Fruit fly (Drosophila melanogaster) whole organism, prepupa: Measurements from ENCODE around the gene CG8031.

Source experiments
- CG10631 ChIP-seq: fragments of 200-800 bp; sonication (Bioruptor generic); optimal IDR thresholded peaks from 2 replicates; lab custom pipeline; 2016; ENCODE audit warnings: missing biosample characterization, missing genetic modification characterization
- CG10669 ChIP-seq: fragments of 200-800 bp; sonication (Bioruptor generic); optimal IDR thresholded peaks from 3 replicates; lab custom pipeline; 2018; ENCODE audit warnings: missing biosample characterization, mild to moderate bottlenecking, missing genetic modification characterization, moderate library complexity
- CG11762 ChIP-seq: fragments of 200-800 bp; sonication (Bioruptor generic); optimal IDR thresholded peaks from 3 replicates; lab custom pipeline; 2016; ENCODE audit warnings: missing biosample characterization, missing genetic modification characterization; ENCODE audit not compliant: insufficient read depth
- CG11902 ChIP-seq: fragments of 200-800 bp; sonication (Bioruptor generic); optimal IDR thresholded peaks from 3 replicates; lab custom pipeline; 2016; ENCODE audit warnings: missing biosample characterization, missing genetic modification characterization
- CG1621 ChIP-seq: fragments of 200-800 bp; sonication (Bioruptor generic); optimal IDR thresholded peaks from 3 replicates; lab custom pipeline; 2018; ENCODE audit warnings: missing biosample characterization, mild to moderate bottlenecking, missing genetic modification characterization
- CG16779 ChIP-seq: fragments of 200-800 bp; sonication (Bioruptor generic); optimal IDR thresholded peaks from 3 replicates; lab custom pipeline; 2017; ENCODE audit warnings: missing biosample characterization, mild to moderate bottlenecking, missing genetic modification characterization
- CG31627 ChIP-seq: fragments of 200-800 bp; sonication (Bioruptor generic); optimal IDR thresholded peaks from 3 replicates; lab custom pipeline; 2016; ENCODE audit warnings: missing biosample characterization, missing genetic modification characterization
- CG32006 ChIP-seq: fragments of 200-800 bp; sonication (Bioruptor generic); optimal IDR thresholded peaks from 3 replicates; lab custom pipeline; 2017; ENCODE audit warnings: missing biosample characterization, mild to moderate bottlenecking, missing genetic modification characterization
- CG34406 ChIP-seq: fragments of 200-800 bp; sonication (Bioruptor generic); optimal IDR thresholded peaks from 3 replicates; lab custom pipeline; 2016; ENCODE audit warnings: missing biosample characterization, missing genetic modification characterization
- CG3919 ChIP-seq: fragments of 200-800 bp; sonication (Bioruptor generic); optimal IDR thresholded peaks from 3 replicates; lab custom pipeline; 2016; ENCODE audit warnings: missing biosample characterization, missing genetic modification characterization
- CG6163 ChIP-seq: fragments of 200-800 bp; sonication (Bioruptor generic); IDR thresholded peaks from 3 replicates; pipeline ENCODE4 v1.3.6; 2022; ENCODE audit warnings: missing biosample characterization, missing genetic modification characterization
- CG6276 ChIP-seq: fragments of 200-800 bp; sonication (Bioruptor generic); optimal IDR thresholded peaks from 2 replicates; lab custom pipeline; 2017; ENCODE audit warnings: missing biosample characterization, mild to moderate bottlenecking, missing genetic modification characterization
- CG6792 ChIP-seq: fragments of 200-800 bp; sonication (Bioruptor generic); optimal IDR thresholded peaks from 3 replicates; lab custom pipeline; 2016; ENCODE audit warnings: missing biosample characterization, missing genetic modification characterization
- CG6808 ChIP-seq: fragments of 200-800 bp; sonication (Bioruptor generic); optimal IDR thresholded peaks from 3 replicates; lab custom pipeline; 2017; ENCODE audit warnings: missing biosample characterization, missing genetic modification characterization, mild to moderate bottlenecking, moderate library complexity, missing genetic modification reagents
- CG6854 ChIP-seq: fragments of 200-800 bp; sonication (Bioruptor generic); optimal IDR thresholded peaks from 2 replicates; lab custom pipeline; 2017; ENCODE audit warnings: missing biosample characterization, mild to moderate bottlenecking, missing genetic modification characterization
- CG8119 ChIP-seq: fragments of 200-800 bp; sonication (Bioruptor generic); IDR thresholded peaks from 3 replicates; pipeline ENCODE4 v1.3.6; 2022; ENCODE audit warnings: missing biosample characterization, missing genetic modification characterization
- Eip75B ChIP-seq: fragments of 200-800 bp; sonication (Bioruptor generic); optimal IDR thresholded peaks from 3 replicates; lab custom pipeline; 2016; ENCODE audit warnings: missing biosample characterization, missing genetic modification characterization
- Eip78C ChIP-seq: fragments of 200-800 bp; sonication (Bioruptor generic); peaks from one replicate; lab custom pipeline; 2016; ENCODE audit warnings: missing biosample characterization, missing genetic modification characterization
- Eip93F ChIP-seq: fragments of 200-800 bp; sonication (Bioruptor generic); optimal IDR thresholded peaks from 2 replicates; lab custom pipeline; 2016; ENCODE audit warnings: missing biosample characterization, mild to moderate bottlenecking, missing genetic modification characterization
- Ets21C ChIP-seq: fragments of 200-800 bp; sonication (Bioruptor generic); optimal IDR thresholded peaks from 3 replicates; lab custom pipeline; 2016; ENCODE audit warnings: missing biosample characterization, missing genetic modification characterization
- Ets96B ChIP-seq: fragments of 200-800 bp; optimal IDR thresholded peaks from 2 replicates; lab custom pipeline; 2019; ENCODE audit warnings: missing biosample characterization, mild to moderate bottlenecking, missing genetic modification characterization, moderate library complexity
- Gug ChIP-seq: fragments of 200-800 bp; sonication (Bioruptor generic); IDR thresholded peaks from 2 replicates; pipeline ENCODE4 v1.3.6; 2022; ENCODE audit warnings: missing biosample characterization, missing genetic modification characterization
- Hr38 ChIP-seq: sonication (Bioruptor generic); optimal IDR thresholded peaks from 2 replicates; lab custom pipeline; 2016; ENCODE audit warnings: missing biosample characterization, missing genetic modification characterization
- Hr39 ChIP-seq: fragments of 200-800 bp; sonication (Bioruptor generic); optimal IDR thresholded peaks from 2 replicates; lab custom pipeline; 2016; ENCODE audit warnings: missing biosample characterization, missing genetic modification characterization
- Hr4 ChIP-seq: fragments of 200-800 bp; sonication (Bioruptor generic); optimal IDR thresholded peaks from 3 replicates; lab custom pipeline; 2016; ENCODE audit warnings: missing biosample characterization, missing genetic modification characterization
- Met ChIP-seq: fragments of 200-800 bp; sonication (Bioruptor generic); optimal IDR thresholded peaks from 3 replicates; lab custom pipeline; 2016; ENCODE audit warnings: missing biosample characterization, missing genetic modification characterization
- Sox14 ChIP-seq: fragments of 200-800 bp; sonication (Bioruptor generic); optimal IDR thresholded peaks from 3 replicates; lab custom pipeline; 2016; ENCODE audit warnings: missing biosample characterization, missing genetic modification characterization
- Sox15 ChIP-seq: fragments of 200-800 bp; sonication (Bioruptor generic); optimal IDR thresholded peaks from 3 replicates; lab custom pipeline; 2016; ENCODE audit warnings: missing biosample characterization, missing genetic modification characterization
- achi ChIP-seq: fragments of 200-800 bp; sonication (Bioruptor generic); optimal IDR thresholded peaks from 3 replicates; lab custom pipeline; 2016; ENCODE audit warnings: missing biosample characterization, missing genetic modification characterization
- cyc ChIP-seq: fragments of 200-800 bp; sonication (Bioruptor generic); optimal IDR thresholded peaks from 3 replicates; lab custom pipeline; 2016; ENCODE audit warnings: missing biosample characterization, missing genetic modification characterization
- dsx ChIP-seq: fragments of 200-800 bp; optimal IDR thresholded peaks from 3 replicates; lab custom pipeline; 2019; ENCODE audit warnings: missing biosample characterization, mild to moderate bottlenecking, missing genetic modification characterization, moderate library complexity; ENCODE audit not compliant: poor library complexity, severe bottlenecking
- eg ChIP-seq: fragments of 200-800 bp; sonication (Bioruptor generic); IDR thresholded peaks from 3 replicates; pipeline ENCODE4 v1.3.6; 2022; ENCODE audit warnings: missing biosample characterization, missing genetic modification characterization
- esn ChIP-seq: fragments of 200-800 bp; sonication (Bioruptor generic); optimal IDR thresholded peaks from 2 replicates; lab custom pipeline; 2016; ENCODE audit warnings: missing biosample characterization, mild to moderate bottlenecking, missing genetic modification characterization, moderate library complexity
- fd59A ChIP-seq: fragments of 200-800 bp; sonication (Bioruptor generic); optimal IDR thresholded peaks from 2 replicates; lab custom pipeline; 2017; ENCODE audit warnings: missing biosample characterization, mild to moderate bottlenecking, missing genetic modification characterization, missing genetic modification reagents
- fkh ChIP-seq: fragments of 200-800 bp; sonication (Bioruptor generic); optimal IDR thresholded peaks from 3 replicates; lab custom pipeline; 2017; ENCODE audit warnings: missing biosample characterization, mild to moderate bottlenecking, missing genetic modification characterization, moderate library complexity
- salr ChIP-seq, 2 experiments: fragments of 200-800 bp; sonication (Bioruptor generic); optimal IDR thresholded peaks; 3 replicates each; lab custom pipeline; 2016 to 2018; ENCODE audit warnings: missing biosample characterization in 2 of 2, missing genetic modification characterization in 2 of 2, mild to moderate bottlenecking in 1 of 2
- ss ChIP-seq, 2 experiments: fragments of 200-800 bp; sonication (Bioruptor generic); optimal IDR thresholded peaks; 2 replicates in 1 of 2; 3 replicates in 1 of 2; lab custom pipeline; 2017 to 2018; ENCODE audit warnings: mild to moderate bottlenecking in 2 of 2, missing biosample characterization in 2 of 2, missing genetic modification characterization in 2 of 2, moderate library complexity in 1 of 2
- svp ChIP-seq: fragments of 200-800 bp; sonication (Bioruptor generic); peaks from one replicate; lab custom pipeline; 2016; ENCODE audit warnings: missing biosample characterization, missing genetic modification characterization
- topi ChIP-seq: fragments of 200-800 bp; sonication (Bioruptor generic); optimal IDR thresholded peaks from 3 replicates; lab custom pipeline; 2016; ENCODE audit warnings: missing biosample characterization, missing genetic modification characterization
- vri ChIP-seq: fragments of 200-800 bp; sonication (Bioruptor generic); optimal IDR thresholded peaks from 3 replicates; lab custom pipeline; 2016; ENCODE audit warnings: missing biosample characterization, mild to moderate bottlenecking, missing genetic modification characterization

CG8031 gene

dm6 chr3R:12967612-12968011 lies 43.5 kb downstream of the CG8031 start, which contains the start of the genes CG14384 and grsm:
TSS of gene CG14384 (minus strand) at chr3R:12967712.
TSS of gene grsm (minus strand) at chr3R:12967712.
- TF ChIP-seq CG34406 (GFP tag; lab: Kevin White, UChicago) (no peak), Hr38 (GFP tag; lab: Kevin White, UChicago) (no peak), achi (GFP tag; lab: Kevin White, UChicago) (no peak), CG8119 (GFP tag; lab: Robert Waterston, UW) (no peak), CG16779 (no peak)

DNA sequence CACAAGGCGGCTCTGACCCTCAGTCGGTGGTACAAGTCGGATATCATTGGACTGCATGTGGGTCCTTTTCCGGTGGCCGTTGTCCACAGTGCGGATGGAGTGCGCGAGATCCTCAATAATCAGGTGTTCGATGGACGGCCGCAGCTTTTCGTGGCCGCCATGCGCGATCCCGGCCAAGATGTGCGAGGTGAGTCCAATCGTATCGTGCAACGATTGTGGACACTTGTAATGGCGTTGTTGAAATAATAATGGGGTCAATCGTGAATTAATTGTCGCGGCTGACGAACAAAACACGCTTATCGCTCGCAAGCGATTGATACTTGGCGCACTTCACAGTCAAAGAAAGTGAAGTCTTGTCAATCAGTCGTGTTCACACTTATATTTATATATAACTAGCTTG lies 47.1 kb downstream of the CG8031 start:
- peak; percentile 90 for TF ChIP-seq svp (GFP tag; lab: Kevin White, UChicago)
- TF ChIP-seq Hr4 (GFP tag; lab: Kevin White, UChicago), result no peak

- TF ChIP-seq Ets21C (no peak), CG11762 (GFP tag; lab: Kevin White, UChicago) (no peak), fkh (GFP tag; lab: Kevin White, UChicago) (no peak), Gug (GFP tag; lab: Robert Waterston, UW) (no peak), Hr39 (GFP tag; lab: Kevin White, UChicago) (no peak), dsx (GFP tag; lab: Kevin White, UChicago) (no peak), CG6854 (GFP tag; lab: Kevin White, UChicago) (no peak), CG6276 (GFP tag; lab: Kevin White, UChicago) (no peak), cyc (no peak), CG34406 (GFP tag; lab: Kevin White, UChicago) (no peak), CG6792 (GFP tag; lab: Kevin White, UChicago) (no peak), Eip93F (GFP tag; lab: Kevin White, UChicago) (no peak), Ets96B (tag; lab: Kevin White, UChicago) (no peak), CG31627 (GFP tag; lab: Kevin White, UChicago) (no peak), Hr38 (GFP tag; lab: Kevin White, UChicago) (no peak), CG10631 (GFP tag; lab: Kevin White, UChicago) (no peak), topi (GFP tag; lab: Kevin White, UChicago) (no peak), CG32006 (GFP tag; lab: Kevin White, UChicago) (no peak), CG1621 (tag; lab: Kevin White, UChicago) (no peak)
These were observed 47.6 kb downstream of the CG8031 start, which contains the start of gene Cyp304a1 for dm6 chr3R:12963491-12963890. TSS of gene Cyp304a1 (plus strand) at chr3R:12963791.

dm6 chr3R:12962612-12963011 lies 48.5 kb downstream of the CG8031 start:
- TF ChIP-seq svp (GFP tag; lab: Kevin White, UChicago) (peak; percentile 95), CG6792 (GFP tag; lab: Kevin White, UChicago) (no peak), salr (GFP tag; optimal IDR thresholded peaks at IDR 0.05; lab: Kevin White, UChicago) (no peak)

dm6 chr3R:12960929-12961855 lies 49.9 kb downstream of the CG8031 start, which contains the start of gene Spc25:
TSS of gene Spc25 (plus strand) at chr3R:12961745.
- no peak for TF ChIP-seq Sox15 (GFP tag; lab: Kevin White, UChicago)
- no peak for TF ChIP-seq ss (GFP tag; optimal IDR thresholded peaks at IDR 0.05; lab: Kevin White, UChicago)
- peak; percentile 36; the same call in 2 of the 3 replicates for TF ChIP-seq CG6163 (GFP tag; lab: Robert Waterston, UW)
- no peak for TF ChIP-seq CG32006 (GFP tag; lab: Kevin White, UChicago)
- peak; percentile 71 for TF ChIP-seq CG31627 (GFP tag; lab: Kevin White, UChicago)
- TF ChIP-seq vri (GFP tag; lab: Kevin White, UChicago), result peak; percentile 48
- TF ChIP-seq CG10669 (GFP tag; lab: Kevin White, UChicago), result no peak
- TF ChIP-seq svp (GFP tag; lab: Kevin White, UChicago), result peak; percentile 79
- TF ChIP-seq Hr39 (GFP tag; lab: Kevin White, UChicago), result peak; percentile 52
- TF ChIP-seq CG6808 (GFP tag; lab: Kevin White, UChicago), result no peak
- TF ChIP-seq Eip78C (GFP tag; lab: Kevin White, UChicago), result peak; percentile 49
- TF ChIP-seq fkh (GFP tag; lab: Kevin White, UChicago), result no peak
- TF ChIP-seq topi (GFP tag; lab: Kevin White, UChicago), result peak; percentile 37
- TF ChIP-seq CG11902 (GFP tag; lab: Kevin White, UChicago), result no peak
- TF ChIP-seq CG8119 (GFP tag; lab: Robert Waterston, UW), result no peak
- no peak for TF ChIP-seq eg (GFP tag; lab: Robert Waterston, UW)
- no peak for TF ChIP-seq Ets96B (tag; lab: Kevin White, UChicago)
- TF ChIP-seq achi (GFP tag; lab: Kevin White, UChicago), result peak; percentile 17
- TF ChIP-seq CG3919 (GFP tag; lab: Kevin White, UChicago), result peak; percentile 25
- TF ChIP-seq fd59A (GFP tag; lab: Kevin White, UChicago), result no peak
- peak; percentile 44 for TF ChIP-seq Eip75B (GFP tag; lab: Kevin White, UChicago)
- TF ChIP-seq Sox14 (GFP tag; lab: Kevin White, UChicago), result peak; percentile 76
- peak; percentile 64 for TF ChIP-seq esn
- TF ChIP-seq Met (GFP tag; lab: Kevin White, UChicago), result peak; percentile 42
